Worm (Caenorhabditis elegans) whole organism, midembryonic: ENCODE data around the gene R13A5.10.

Source experiments
- T22C8.4 ChIP-seq: fragments of 200-800 bp; sonication (Bioruptor generic); IDR thresholded peaks from 2 replicates; pipeline ENCODE4 v1.3.6; 2022; ENCODE audit warnings: missing genetic modification characterization, missing compliant biosample characterization
- klf-2 ChIP-seq: fragments of 200-800 bp; sonication (Bioruptor generic); conservative IDR thresholded peaks from 2 replicates; pipeline ENCODE4 v1.3.6; 2022; ENCODE audit warnings: missing genetic modification reagents, missing genetic modification characterization, missing compliant biosample characterization

DNA sequence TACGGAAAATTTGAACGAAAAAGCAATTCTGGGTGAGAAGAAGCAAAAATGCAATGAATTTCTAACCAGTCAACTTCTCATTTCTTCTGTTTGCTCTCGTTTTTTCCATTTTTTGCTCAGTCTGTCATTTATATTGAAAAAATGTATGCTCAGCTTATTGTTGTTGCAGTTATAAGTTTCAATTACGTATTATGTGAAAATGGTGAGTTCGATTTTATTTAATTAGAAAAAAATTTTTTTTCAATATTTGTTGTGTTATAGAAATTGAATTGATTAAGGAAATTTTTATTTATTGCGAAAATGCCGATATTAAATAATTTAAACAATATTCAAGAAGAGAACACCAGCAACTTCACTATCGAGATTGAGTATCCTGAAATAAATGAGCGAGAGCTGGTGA, 20.9 kb downstream of the R13A5.10 start, which contains the start of gene lgc-12:
- TF ChIP-seq T22C8.4 (GFP tag; lab: Robert Waterston, UW) (no peak), klf-2 (GFP tag; lab: Robert Waterston, UW) (no peak)
